Worm (Caenorhabditis elegans): Measurements from ENCODE around the gene ZK470.14.

DNA sequence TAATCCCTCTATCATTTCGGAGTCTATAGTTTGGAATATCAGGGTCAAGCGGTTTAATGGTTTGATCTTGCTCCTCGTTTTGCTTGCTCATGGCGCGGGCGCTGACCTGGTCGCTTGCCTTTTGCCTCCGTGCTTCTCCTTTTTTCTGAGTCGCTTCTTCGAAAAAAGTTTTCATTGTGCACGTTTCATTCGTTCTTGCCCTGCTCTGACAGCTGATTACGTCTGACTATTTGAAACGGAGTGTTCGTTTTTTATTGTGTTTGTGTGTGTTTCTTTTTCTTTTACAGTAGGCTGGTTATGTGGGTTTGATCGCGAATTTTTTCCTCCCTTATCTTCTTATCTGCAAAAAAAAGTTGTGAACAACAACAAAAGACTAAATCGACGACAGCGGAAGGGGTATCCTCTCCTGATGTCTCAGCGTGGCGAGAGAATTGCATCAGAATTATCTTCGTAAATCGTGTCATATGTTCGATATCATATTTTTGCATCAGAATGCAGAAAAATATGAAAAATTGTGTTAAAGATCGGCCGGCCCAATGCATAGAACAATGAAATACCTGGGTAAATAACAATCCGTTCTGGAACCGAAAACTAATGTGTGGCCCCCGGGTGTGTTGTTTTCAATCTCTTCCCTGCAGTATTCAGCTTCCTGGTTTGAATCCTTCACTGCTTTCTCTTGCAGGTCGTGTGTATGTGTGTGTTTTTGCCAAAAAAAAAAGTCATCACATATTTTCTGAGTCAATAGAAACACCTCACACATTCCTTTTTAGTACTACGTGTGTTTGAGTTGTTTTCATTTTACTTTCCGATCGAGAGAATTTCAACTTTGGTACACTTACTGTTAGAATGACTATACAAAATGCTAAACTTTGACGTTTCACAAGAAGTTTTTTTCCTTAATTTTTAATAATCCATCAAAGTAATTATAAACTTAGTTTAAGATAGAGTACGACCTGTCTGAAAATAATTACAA, 27.4 kb upstream of the ZK470.14 start, which contains the start of gene ZK470.4:
- TF ChIP-seq ztf-23 (GFP tag; IDR thresholded peaks at IDR 0.05) (no peak), cog-1 (tag; optimal IDR thresholded peaks at IDR 0.05) (no peak), med-1 (GFP tag; optimal IDR thresholded peaks at IDR 0.05; ENCODE audit: insufficient read depth) (no peak)
